Fruit fly (Drosophila melanogaster): Measurements from ENCODE around the gene CG7483.

DNA sequence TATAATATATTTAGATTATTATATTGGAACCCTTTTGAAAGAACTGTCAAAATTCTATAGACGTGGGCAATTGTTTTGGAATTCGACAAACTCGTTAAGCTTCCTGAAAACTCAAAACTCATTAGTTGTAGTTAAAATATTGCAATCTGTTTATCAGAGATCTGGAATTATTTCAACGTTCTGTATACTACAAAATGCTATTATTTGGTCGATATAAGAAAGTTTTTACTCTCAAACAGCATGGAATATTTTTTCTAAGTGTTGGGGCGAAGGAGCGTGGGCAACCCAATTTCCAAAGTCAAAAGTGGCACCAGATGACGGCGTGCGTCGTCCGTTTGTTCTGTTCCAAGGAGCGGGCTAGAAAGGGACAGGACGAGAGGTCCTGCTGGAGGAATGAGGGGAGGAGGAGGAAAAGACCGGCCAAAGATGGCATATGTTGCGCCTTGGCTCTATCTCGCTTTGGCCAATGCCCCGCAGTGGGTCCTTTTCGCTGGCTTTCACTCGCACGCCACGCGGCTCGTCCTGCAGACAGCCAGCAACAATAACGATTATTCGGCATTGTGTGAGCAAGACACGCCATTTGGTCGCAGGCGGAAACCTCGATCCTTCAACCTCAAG, 27.2 kb upstream of the CG7483 start:
- TF ChIP-seq Sin3A (optimal IDR thresholded peaks at IDR 0.05) (no peak), psq (optimal IDR thresholded peaks at IDR 0.05) (no peak), Myc (optimal IDR thresholded peaks at IDR 0.05) (no peak), h (optimal IDR thresholded peaks at IDR 0.05) (no peak), insv (optimal IDR thresholded peaks at IDR 0.05) (no peak), ttk (optimal IDR thresholded peaks at IDR 0.05) (no peak)

All from Kc167 (cell line).